Fruit fly (Drosophila melanogaster) whole organism, adult: ENCODE data around the gene plh.

Source experiments
- CG7045 ChIP-seq: fragments of 200-800 bp; sonication (Bioruptor generic); optimal IDR thresholded peaks from 2 replicates; lab custom pipeline; 2017; ENCODE audit warnings: missing biosample characterization, mild to moderate bottlenecking, missing genetic modification characterization
- Hr96 ChIP-seq: fragments of 200-800 bp; sonication (Bioruptor generic); optimal IDR thresholded peaks from 2 replicates; lab custom pipeline; 2016; ENCODE audit warnings: missing biosample characterization, missing genetic modification characterization
- toe ChIP-seq: fragments of 200-800 bp; sonication (Bioruptor generic); optimal IDR thresholded peaks from 2 replicates; lab custom pipeline; 2016; ENCODE audit warnings: missing biosample characterization, missing genetic modification characterization

DNA sequence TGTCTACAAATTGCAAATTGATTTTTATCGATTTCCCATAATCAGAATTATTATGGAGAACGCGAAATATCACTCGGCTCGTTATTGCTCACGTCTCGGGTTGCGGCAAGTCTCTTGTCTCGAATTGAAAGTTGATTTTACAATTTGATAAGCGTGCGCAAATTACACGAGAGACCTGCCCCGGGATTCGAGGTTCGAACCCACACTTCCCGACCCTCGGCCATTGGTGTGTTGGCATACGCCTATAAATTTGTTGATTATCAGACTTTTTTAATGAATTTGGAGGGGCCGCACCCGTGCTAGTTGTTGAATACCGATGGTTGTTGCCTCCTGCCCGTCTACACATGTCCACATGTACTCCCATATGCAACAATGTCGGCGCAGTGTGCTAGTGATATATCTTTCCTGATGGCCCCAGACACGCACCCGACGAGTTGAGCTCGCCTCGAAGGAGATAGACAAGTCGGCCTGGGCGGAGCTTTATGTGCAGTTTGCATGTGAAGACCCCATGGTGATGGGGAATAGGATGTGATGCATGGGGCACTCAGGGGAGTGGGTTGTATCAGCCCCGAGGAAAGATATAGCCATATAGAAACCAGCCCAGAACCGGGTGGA is 22.4 kb upstream of the plh start:
- TF ChIP-seq CG7045 (GFP tag; lab: Kevin White, UChicago) = no peak
- no peak for TF ChIP-seq toe (GFP tag; lab: Kevin White, UChicago)
- no peak for TF ChIP-seq Hr96 (GFP tag; lab: Kevin White, UChicago)
